Worm (Caenorhabditis elegans) whole organism, L3 larva: ENCODE measurements around the gene ptc-3.

Experiments
- R02D3.7 ChIP-seq: fragments of 150-350 bp; optimal IDR thresholded peaks from 2 replicates; lab custom pipeline; 2014; ENCODE audit warnings: missing biosample characterization, missing genetic modification characterization
- ZK546.5 ChIP-seq: sonication (generic microtip); optimal IDR thresholded peaks from 2 replicates; lab custom pipeline; 2017; ENCODE audit warnings: missing biosample characterization, missing genetic modification characterization
- aly-2 ChIP-seq: fragments of 150-350 bp; optimal IDR thresholded peaks from 2 replicates; lab custom pipeline; 2014; ENCODE audit warnings: missing biosample characterization, missing genetic modification characterization
- ama-1 ChIP-seq: fragments of 150-350 bp; optimal IDR thresholded peaks from 2 replicates; lab custom pipeline; 2018
- ceh-16 ChIP-seq: sonication (generic microtip); optimal IDR thresholded peaks from 2 replicates; lab custom pipeline; 2017; ENCODE audit warnings: missing biosample characterization, missing genetic modification characterization
- ceh-9 ChIP-seq: sonication (generic microtip); optimal IDR thresholded peaks from 2 replicates; lab custom pipeline; 2018; ENCODE audit warnings: missing biosample characterization, missing genetic modification characterization
- daf-12 ChIP-seq: fragments of 150-350 bp; optimal IDR thresholded peaks from 2 replicates; lab custom pipeline; 2014; ENCODE audit warnings: missing biosample characterization, missing genetic modification reagents, missing genetic modification characterization
- egl-27 ChIP-seq: sonication (generic microtip); optimal IDR thresholded peaks from 4 replicates; lab custom pipeline; 2017; ENCODE audit warnings: missing biosample characterization, missing genetic modification reagents, missing genetic modification characterization
- elt-1 ChIP-seq: fragments of 150-350 bp; optimal IDR thresholded peaks from 2 replicates; lab custom pipeline; 2014; ENCODE audit warnings: missing biosample characterization, missing genetic modification characterization
- elt-3 ChIP-seq, 3 experiments: fragments of 150-350 bp in 1 of 3; sonication (generic microtip) in 2 of 3; optimal IDR thresholded peaks; 2 replicates in 2 of 3; 4 replicates in 1 of 3; lab custom pipeline; 2014 to 2017; ENCODE audit warnings: missing biosample characterization in 3 of 3, missing genetic modification characterization in 3 of 3
- eor-1 ChIP-seq, 2 experiments: fragments of 150-350 bp; optimal IDR thresholded peaks; 2 replicates each; lab custom pipeline; 2014 to 2018; ENCODE audit warnings: missing biosample characterization in 2 of 2, missing genetic modification characterization in 2 of 2
- fkh-10 ChIP-seq: sonication (generic microtip); optimal IDR thresholded peaks from 2 replicates; lab custom pipeline; 2017; ENCODE audit warnings: missing biosample characterization, missing genetic modification reagents, missing genetic modification characterization
- fkh-2 ChIP-seq: fragments of 150-350 bp; optimal IDR thresholded peaks from 2 replicates; lab custom pipeline; 2014; ENCODE audit warnings: missing biosample characterization, missing genetic modification reagents, missing genetic modification characterization
- fos-1 ChIP-seq: fragments of 150-350 bp; optimal IDR thresholded peaks from 2 replicates; lab custom pipeline; 2014; ENCODE audit warnings: missing biosample characterization, missing genetic modification characterization
- hmg-11 ChIP-seq: sonication (generic microtip); optimal IDR thresholded peaks from 2 replicates; lab custom pipeline; 2016; ENCODE audit warnings: missing genetic modification characterization, missing compliant biosample characterization
- jun-1 ChIP-seq: fragments of 150-350 bp; optimal IDR thresholded peaks from 2 replicates; lab custom pipeline; 2014; ENCODE audit warnings: missing biosample characterization, missing genetic modification reagents, missing genetic modification characterization
- lin-15B ChIP-seq: fragments of 150-350 bp; optimal IDR thresholded peaks from 2 replicates; lab custom pipeline; 2014; ENCODE audit warnings: missing biosample characterization, missing genetic modification characterization
- lin-39 ChIP-seq: fragments of 150-350 bp; optimal IDR thresholded peaks from 2 replicates; lab custom pipeline; 2018; ENCODE audit warnings: missing biosample characterization, missing genetic modification reagents, missing genetic modification characterization
- nfya-1 ChIP-seq: sonication (generic microtip); optimal IDR thresholded peaks from 2 replicates; lab custom pipeline; 2017; ENCODE audit warnings: missing genetic modification characterization, mild to moderate bottlenecking, missing compliant biosample characterization, antibody characterized with exemption, moderate library complexity; ENCODE audit not compliant: insufficient read depth
- nhr-11 ChIP-seq: fragments of 150-350 bp; optimal IDR thresholded peaks from 2 replicates; lab custom pipeline; 2014; ENCODE audit warnings: missing biosample characterization, missing genetic modification characterization
- nhr-12 ChIP-seq: fragments of 150-350 bp; optimal IDR thresholded peaks from 2 replicates; lab custom pipeline; 2014; ENCODE audit warnings: missing biosample characterization, missing genetic modification characterization
- nhr-23 ChIP-seq: fragments of 150-350 bp; optimal IDR thresholded peaks from 2 replicates; lab custom pipeline; 2014; ENCODE audit warnings: missing biosample characterization, missing genetic modification reagents, missing genetic modification characterization
- nhr-237 ChIP-seq: fragments of 150-350 bp; optimal IDR thresholded peaks from 2 replicates; lab custom pipeline; 2014; ENCODE audit warnings: missing biosample characterization, missing genetic modification characterization
- nhr-25 ChIP-seq: sonication (generic microtip); optimal IDR thresholded peaks from 2 replicates; lab custom pipeline; 2017; ENCODE audit warnings: missing biosample characterization, missing genetic modification characterization
- nhr-28 ChIP-seq: fragments of 150-350 bp; optimal IDR thresholded peaks from 2 replicates; lab custom pipeline; 2014; ENCODE audit warnings: missing biosample characterization, missing genetic modification characterization
- nhr-77 ChIP-seq: fragments of 150-350 bp; optimal IDR thresholded peaks from 2 replicates; lab custom pipeline; 2014; ENCODE audit warnings: missing biosample characterization, missing genetic modification characterization
- pha-4 ChIP-seq: fragments of 150-350 bp; optimal IDR thresholded peaks from 2 replicates; lab custom pipeline; 2014; ENCODE audit warnings: missing biosample characterization, missing genetic modification reagents, missing genetic modification characterization
- sea-2 ChIP-seq: fragments of 150-350 bp; sonication (generic microtip); optimal IDR thresholded peaks from 4 replicates; lab custom pipeline; 2014; ENCODE audit warnings: missing biosample characterization, missing genetic modification reagents, missing genetic modification characterization
- skn-1 ChIP-seq: fragments of 150-350 bp; optimal IDR thresholded peaks from 2 replicates; lab custom pipeline; 2014; ENCODE audit warnings: missing biosample characterization, missing genetic modification characterization
- snpc-4 ChIP-seq: fragments of 150-350 bp; optimal IDR thresholded peaks from 2 replicates; lab custom pipeline; 2014; ENCODE audit warnings: missing biosample characterization, missing genetic modification characterization
- tbx-2 ChIP-seq: sonication (generic microtip); optimal IDR thresholded peaks from 2 replicates; lab custom pipeline; 2016; ENCODE audit warnings: mild to moderate bottlenecking, missing genetic modification characterization, missing compliant biosample characterization
- unc-39 ChIP-seq: sonication (generic microtip); optimal IDR thresholded peaks from 4 replicates; lab custom pipeline; 2017; ENCODE audit warnings: missing biosample characterization, missing genetic modification characterization
- unc-62 ChIP-seq: fragments of 150-350 bp; sonication (generic microtip); optimal IDR thresholded peaks from 4 replicates; lab custom pipeline; 2014; ENCODE audit warnings: missing biosample characterization, missing genetic modification reagents, missing genetic modification characterization
- zag-1 ChIP-seq: fragments of 150-350 bp; optimal IDR thresholded peaks from 2 replicates; lab custom pipeline; 2014; ENCODE audit warnings: missing biosample characterization, missing genetic modification characterization

The ptc-3 gene

ce11 chrII:2822435-2822920 lies 29.9 kb downstream of the ptc-3 start, which contains the start of the genes fut-4 and K12H6.10:
Gene fut-4, minus strand, starts transcription at chrII:2822535.
Gene K12H6.10, plus strand, starts transcription at chrII:2822870.
- TF ChIP-seq lin-39 (tag; lab: Kevin White, UChicago) (no peak), fkh-10 (GFP tag; lab: Kevin White, UChicago) (no peak), lin-15B (tag; lab: Kevin White, UChicago) (no peak), nhr-25 (tag; lab: Kevin White, UChicago) (no peak), nhr-28 (tag; lab: Kevin White, UChicago) (no peak), nfya-1 (tag; lab: Kevin White, UChicago) (no peak), unc-39 (no peak), unc-62 (GFP tag; lab: Kevin White, UChicago) (no peak)

- TF ChIP-seq ZK546.5 (tag; lab: Kevin White, UChicago) = no peak
- no peak for TF ChIP-seq nhr-77 (tag; lab: Kevin White, UChicago)
- no peak for TF ChIP-seq fkh-2 (tag; lab: Kevin White, UChicago)
- no peak for TF ChIP-seq daf-12 (tag; lab: Kevin White, UChicago)
- TF ChIP-seq nhr-23 = no peak
- TF ChIP-seq ama-1 (lab: Kevin White, UChicago) = no peak
- no peak for TF ChIP-seq ceh-16 (tag; lab: Kevin White, UChicago)
- TF ChIP-seq unc-62 (GFP tag; lab: Kevin White, UChicago) = no peak
- no peak for TF ChIP-seq nhr-12
- TF ChIP-seq ceh-9 (tag; lab: Kevin White, UChicago) = no peak
- TF ChIP-seq elt-3 (tag; optimal IDR thresholded peaks at IDR 0.05; lab: Kevin White, UChicago) = no peak
Observed at ce11 chrII:2816676-2817075, 35.7 kb downstream of the ptc-3 start, which contains the start of gene set-13. Gene set-13, plus strand, starts transcription at chrII:2816976.

DNA sequence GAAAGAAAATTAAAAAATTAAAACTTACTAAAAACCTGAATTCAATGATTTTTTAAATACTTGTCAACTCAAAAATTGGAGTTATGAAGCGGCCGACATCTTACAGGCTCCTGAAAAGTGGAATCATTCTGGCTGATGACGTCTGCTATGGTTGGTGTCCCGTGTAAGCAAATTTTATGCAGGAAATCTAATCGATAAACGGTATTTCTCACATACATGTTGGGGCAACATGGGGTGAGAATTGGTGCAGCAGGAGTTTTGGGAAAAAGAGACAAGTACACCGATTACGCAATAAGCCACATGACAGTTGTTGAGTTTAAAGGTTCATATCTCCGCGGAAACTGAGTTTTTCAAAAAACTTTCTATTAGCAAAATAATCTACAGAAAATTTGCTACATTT lies 36.9 kb downstream of the ptc-3 start, which contains the start of gene K12H6.2:
K12H6.2 (minus strand) TSS at position 101 of the 400 bp plus-strand sequence.
- TF ChIP-seq R02D3.7 (tag; lab: Kevin White, UChicago) = no peak
- TF ChIP-seq eor-1 (tag; optimal IDR thresholded peaks at IDR 0.05; lab: Kevin White, UChicago) = no peak
- no peak for TF ChIP-seq zag-1 (tag; lab: Kevin White, UChicago)
- no peak for TF ChIP-seq nfya-1 (tag; lab: Kevin White, UChicago)
- no peak for TF ChIP-seq nhr-77 (tag; lab: Kevin White, UChicago)
- TF ChIP-seq nhr-11 (tag; lab: Kevin White, UChicago) = no peak
- TF ChIP-seq nhr-237 (tag; lab: Kevin White, UChicago) = no peak

DNA sequence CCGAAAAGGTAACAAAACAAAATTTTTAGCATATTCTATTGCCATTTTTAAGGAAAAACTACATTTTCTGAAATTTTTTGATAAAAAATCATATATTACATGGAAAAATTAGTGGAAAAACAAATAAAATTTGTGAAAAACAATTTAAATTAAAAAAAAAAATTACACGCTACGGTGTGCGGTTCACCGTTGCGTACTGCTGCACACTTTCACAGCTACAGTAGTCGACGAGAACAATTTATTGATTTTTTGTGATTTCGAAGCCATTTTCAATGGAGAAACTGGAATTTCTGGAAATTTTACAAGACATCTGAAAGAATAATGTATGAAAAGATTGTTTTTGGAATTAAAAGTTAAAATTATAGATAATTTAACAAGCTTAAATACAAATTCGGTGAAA lies 37.4 kb downstream of the ptc-3 start:
- TF ChIP-seq aly-2 (tag; lab: Kevin White, UChicago) (no peak), ceh-16 (tag; lab: Kevin White, UChicago) (no peak), R02D3.7 (tag; lab: Kevin White, UChicago) (no peak), fos-1 (tag; lab: Kevin White, UChicago) (no peak), skn-1 (tag; lab: Kevin White, UChicago) (no peak), sea-2 (no peak), tbx-2 (tag; lab: Kevin White, UChicago) (no peak)
- TF ChIP-seq, all 47 proteins: peak for 0

DNA sequence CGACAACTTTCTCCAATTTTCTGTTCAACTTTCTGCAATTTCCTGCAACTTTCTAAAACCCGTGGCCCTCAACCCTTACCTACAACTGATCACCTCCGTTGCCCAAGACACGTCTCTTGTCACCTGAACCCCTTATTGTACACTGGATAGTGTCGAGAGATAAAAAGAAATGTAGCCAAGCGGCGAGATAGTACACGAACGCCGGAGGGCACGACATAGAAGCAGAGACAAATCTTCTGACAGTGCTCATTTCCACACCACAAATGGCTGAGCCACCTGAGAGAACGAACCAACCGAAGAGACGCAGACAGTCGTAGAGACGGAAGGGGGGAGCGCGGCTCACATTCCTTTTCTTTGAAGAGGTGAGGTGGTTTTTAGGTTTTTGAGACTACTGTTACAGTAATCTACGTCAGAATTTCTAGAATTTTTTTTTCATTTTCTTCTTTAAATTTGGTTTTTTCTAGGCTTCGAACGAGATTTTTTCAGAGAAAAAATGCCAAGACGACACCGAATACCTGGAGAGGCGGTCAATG lies 44.7 kb downstream of the ptc-3 start, which contains the start of gene K12H6.12:
K12H6.12 (plus strand) TSS at position 483 of the 533 bp plus-strand sequence.
- TF ChIP-seq hmg-11 (tag; lab: Kevin White, UChicago) (peak; percentile 3), nhr-11 (tag; lab: Kevin White, UChicago) (peak; percentile 34), pha-4 (tag; lab: Kevin White, UChicago) (peak; percentile 58), lin-15B (tag; lab: Kevin White, UChicago) (no peak), egl-27 (tag; lab: Kevin White, UChicago) (no peak)

DNA sequence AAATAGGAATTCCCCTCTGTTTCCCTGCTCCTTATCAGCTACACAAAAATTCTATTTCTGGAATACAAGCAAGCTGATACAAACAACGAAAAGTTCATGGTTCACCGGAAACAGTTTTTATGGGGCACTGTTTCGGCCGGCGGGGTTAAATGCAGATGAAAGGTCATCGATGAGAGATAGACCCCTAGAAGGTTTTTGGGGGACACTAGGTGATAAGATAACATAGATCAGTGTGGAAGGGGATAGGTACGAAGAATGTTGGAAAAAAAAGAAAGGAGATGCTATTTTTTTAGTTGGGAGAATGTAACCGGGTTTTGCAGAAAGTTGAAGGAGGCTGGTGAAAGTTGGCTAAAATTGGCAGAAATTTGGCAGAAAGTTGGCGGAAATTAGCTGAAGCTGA lies 46.8 kb downstream of the ptc-3 start:
- TF ChIP-seq jun-1 (tag; lab: Kevin White, UChicago) (no peak), R02D3.7 (tag; lab: Kevin White, UChicago) (no peak), nhr-23 (peak; percentile 33), nhr-77 (tag; lab: Kevin White, UChicago) (no peak), snpc-4 (no peak), elt-1 (tag; lab: Kevin White, UChicago) (no peak), elt-3 (tag; optimal IDR thresholded peaks at IDR 0.05; lab: Kevin White, UChicago) (peak in 1 of 3 experiments; percentile 64), nhr-237 (tag; lab: Kevin White, UChicago) (no peak)
